Fruit fly (Drosophila melanogaster): ENCODE measurements around the gene Grx5.

Gene Grx5

DNA sequence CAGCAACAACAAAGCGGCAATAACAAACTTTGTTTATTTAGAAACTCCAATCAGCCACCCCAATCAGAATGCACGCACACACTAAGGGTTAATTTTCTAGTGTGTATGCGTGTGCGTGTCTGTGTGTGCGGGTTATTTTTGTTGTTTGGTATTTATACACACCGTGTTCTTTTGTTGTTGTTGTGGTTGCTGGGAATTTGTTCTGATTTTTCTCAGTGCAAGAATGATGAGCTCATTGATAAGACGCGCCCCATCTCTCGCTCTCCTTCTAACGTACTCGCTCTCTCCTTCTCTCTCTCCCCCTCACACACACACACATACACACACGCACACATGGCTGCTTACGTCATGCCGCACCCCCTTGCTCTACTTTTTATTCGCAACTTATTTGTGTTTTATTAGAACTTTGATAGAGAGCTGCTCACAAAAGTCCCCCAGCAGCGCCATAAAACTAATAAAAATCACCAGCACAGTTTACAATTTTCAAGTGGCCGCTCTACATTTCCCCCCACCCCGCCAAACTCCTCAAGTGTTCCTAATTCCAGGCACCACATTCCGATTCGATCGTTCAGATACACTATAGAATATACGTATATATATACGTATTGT lies 1.8 kb upstream of the Grx5 start:
- TF ChIP-seq CG34367 (tag; optimal IDR thresholded peaks at IDR 0.05), result peak; percentile 4
- TF ChIP-seq CG14655 (GFP tag; optimal IDR thresholded peaks at IDR 0.05), result no peak
- TF ChIP-seq CG13204 (GFP tag; optimal IDR thresholded peaks at IDR 0.05), result no peak
- no peak for TF ChIP-seq gl (tag; optimal IDR thresholded peaks at IDR 0.05)
- 0 out of 2 replicates have a peak, but pooled peaks have one; percentile 15 for TF ChIP-seq rn (GFP tag; IDR thresholded peaks at IDR 0.05)
- peak; percentile 6 for TF ChIP-seq CG17806 (tag; optimal IDR thresholded peaks at IDR 0.05)
- TF ChIP-seq CG12605 (GFP tag; IDR thresholded peaks at IDR 0.05), result peak; percentile 64
- TF ChIP-seq fd96Ca (GFP tag; IDR thresholded peaks at IDR 0.05), result peak; percentile 68; the same call in 1 of the 3 replicates
- TF ChIP-seq CG32121 (GFP tag; IDR thresholded peaks at IDR 0.05), result peak; percentile 57
- peak; percentile 48 for TF ChIP-seq CG8301 (tag; optimal IDR thresholded peaks at IDR 0.05)
- no peak for TF ChIP-seq EcR (GFP tag; optimal IDR thresholded peaks at IDR 0.05)
- TF ChIP-seq CG8159 (tag; optimal IDR thresholded peaks at IDR 0.05), result peak; percentile 27
- TF ChIP-seq CG4496 (GFP tag; IDR thresholded peaks at IDR 0.05), result peak; percentile 81
- TF ChIP-seq Ets98B (GFP tag; IDR thresholded peaks at IDR 0.05), result peak; percentile 20; the same call in 1 of the 2 replicates

DNA sequence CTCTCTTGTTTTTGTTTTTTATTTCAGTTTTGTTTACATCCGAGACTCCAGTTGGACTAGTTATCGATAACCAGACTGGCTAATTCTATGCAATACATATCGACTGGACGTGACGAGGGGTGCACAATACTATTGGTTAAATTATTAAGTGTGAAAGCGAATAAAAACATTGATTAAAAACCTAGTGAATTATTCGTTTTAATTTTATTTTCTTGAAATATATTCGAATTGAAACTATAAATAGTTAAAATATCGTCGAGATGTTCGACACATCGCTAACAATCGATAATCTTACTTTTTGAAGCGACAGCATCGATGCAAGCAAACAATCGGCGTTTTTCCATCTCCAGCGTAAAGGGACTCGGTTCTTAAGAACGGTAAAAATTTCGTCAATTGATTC lies 1.0 kb upstream of the Grx5 start, which contains the start of the genes CG32590 and Flo2:
Gene CG32590 (minus strand): TSS at position 60 of the 400 bp plus-strand sequence.
Gene Flo2 (plus strand): TSS at position 330 of the 400 bp plus-strand sequence.
- TF ChIP-seq CG12605 (GFP tag; IDR thresholded peaks at IDR 0.05) (peak; percentile 36), CG9948 (tag; optimal IDR thresholded peaks at IDR 0.05) (peak; percentile 38), CG17806 (tag; optimal IDR thresholded peaks at IDR 0.05) (peak; percentile 46), CG32121 (GFP tag; IDR thresholded peaks at IDR 0.05) (peak; percentile 81), CG14655 (GFP tag; optimal IDR thresholded peaks at IDR 0.05) (no peak), CG10348 (GFP tag; IDR thresholded peaks at IDR 0.05) (no peak), Pif1B (GFP tag; optimal IDR thresholded peaks at IDR 0.05) (no peak), Snoo (tag; optimal IDR thresholded peaks at IDR 0.05) (peak; percentile 10), Pif1A (GFP tag; optimal IDR thresholded peaks at IDR 0.05) (peak; percentile 51), CG8159 (tag; optimal IDR thresholded peaks at IDR 0.05) (peak; percentile 33), gl (tag; optimal IDR thresholded peaks at IDR 0.05) (no peak), Ets98B (GFP tag; IDR thresholded peaks at IDR 0.05) (peak; percentile 77), CG34367 (tag; optimal IDR thresholded peaks at IDR 0.05) (peak; percentile 50), CG13204 (GFP tag; optimal IDR thresholded peaks at IDR 0.05) (no peak), D1 (tag; optimal IDR thresholded peaks at IDR 0.05) (no peak), rn (GFP tag; IDR thresholded peaks at IDR 0.05) (0 out of 2 replicates have a peak, but pooled peaks have one; percentile 20), CG15710 (tag; optimal IDR thresholded peaks at IDR 0.05) (peak; percentile 60), fd96Ca (GFP tag; IDR thresholded peaks at IDR 0.05) (peak; percentile 72; the same call in 2 of the 3 replicates), CG4496 (GFP tag; IDR thresholded peaks at IDR 0.05) (peak; percentile 80), EcR (GFP tag; optimal IDR thresholded peaks at IDR 0.05) (no peak), CG8301 (tag; optimal IDR thresholded peaks at IDR 0.05) (peak; percentile 16)

DNA sequence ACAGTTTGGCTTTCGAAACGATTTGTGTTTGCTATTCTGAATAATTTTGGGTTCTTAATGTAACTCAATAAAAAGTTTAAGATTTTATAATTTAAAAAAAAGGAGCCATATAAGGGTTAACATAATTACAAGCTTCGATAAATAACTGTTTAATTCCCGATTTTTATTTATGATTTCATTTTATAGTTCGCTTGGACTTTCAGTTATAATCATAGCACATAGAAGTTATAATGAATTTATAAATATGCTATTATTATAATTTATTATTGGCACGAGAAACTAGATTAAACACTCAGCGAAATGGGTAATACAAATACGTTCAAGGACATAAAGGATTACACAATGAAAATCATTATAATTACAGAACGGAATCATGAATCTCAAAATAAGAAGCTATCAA lies 1.6 kb downstream of the Grx5 start, which contains the start of gene CG14410:
Gene CG14410 (plus strand): TSS at position 301 of the 400 bp plus-strand sequence.
- TF ChIP-seq CG15710 (tag; optimal IDR thresholded peaks at IDR 0.05) (no peak), CG9948 (tag; optimal IDR thresholded peaks at IDR 0.05) (no peak), CG8301 (tag; optimal IDR thresholded peaks at IDR 0.05) (no peak), Pif1B (GFP tag; optimal IDR thresholded peaks at IDR 0.05) (no peak), CG10348 (GFP tag; IDR thresholded peaks at IDR 0.05) (no peak), CG12605 (GFP tag; IDR thresholded peaks at IDR 0.05) (no peak), Ets98B (GFP tag; IDR thresholded peaks at IDR 0.05) (no peak), CG13204 (GFP tag; optimal IDR thresholded peaks at IDR 0.05) (no peak), CG32121 (GFP tag; IDR thresholded peaks at IDR 0.05) (no peak), rn (GFP tag; IDR thresholded peaks at IDR 0.05) (no peak), Pif1A (GFP tag; optimal IDR thresholded peaks at IDR 0.05) (no peak), CG17806 (tag; optimal IDR thresholded peaks at IDR 0.05) (no peak), CG4496 (GFP tag; IDR thresholded peaks at IDR 0.05) (no peak), gl (tag; optimal IDR thresholded peaks at IDR 0.05) (no peak), CG14655 (GFP tag; optimal IDR thresholded peaks at IDR 0.05) (no peak), CG8159 (tag; optimal IDR thresholded peaks at IDR 0.05) (no peak), EcR (GFP tag; optimal IDR thresholded peaks at IDR 0.05) (no peak), Snoo (tag; optimal IDR thresholded peaks at IDR 0.05) (no peak), fd96Ca (GFP tag; IDR thresholded peaks at IDR 0.05) (no peak), D1 (tag; optimal IDR thresholded peaks at IDR 0.05) (no peak)

DNA sequence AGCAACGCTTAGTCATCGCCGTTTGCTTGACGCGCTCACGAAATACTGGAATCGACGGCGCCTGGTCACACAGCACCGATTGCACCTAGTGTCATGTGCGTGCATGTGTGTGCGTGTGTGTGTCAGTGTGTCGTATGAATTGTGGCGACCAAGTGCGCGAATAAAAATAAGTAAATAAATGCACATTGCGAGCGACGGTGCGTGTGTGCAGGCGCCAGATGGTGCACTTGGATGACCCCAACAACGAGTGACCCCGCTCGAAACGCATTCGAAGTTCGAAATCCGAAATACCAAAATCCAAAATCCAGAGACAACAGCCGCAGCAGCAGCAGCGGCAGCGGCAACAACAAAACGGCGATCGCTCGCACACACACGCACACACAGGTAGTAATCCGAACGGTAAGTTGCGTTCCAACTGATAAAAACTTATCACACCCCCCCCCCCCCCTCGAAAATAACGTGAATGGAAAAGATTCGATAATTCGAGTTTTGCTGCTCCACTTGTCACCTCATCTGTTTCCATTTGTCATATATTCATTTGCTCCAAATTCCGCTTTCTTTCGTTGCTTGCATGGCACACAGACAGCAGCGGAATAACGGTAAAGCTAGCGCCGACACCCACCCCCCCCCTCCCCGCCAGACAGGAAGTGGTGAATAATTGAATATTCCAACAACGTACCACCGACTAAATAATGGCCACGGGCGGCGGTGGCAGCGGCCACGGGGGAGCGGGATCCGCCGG lies 5.3 kb downstream of the Grx5 start, which contains the start of gene CG14411:
Gene CG14411 (plus strand): TSS at position 86 of the 742 bp plus-strand sequence.
- peak; percentile 61 for TF ChIP-seq CG13204 (GFP tag; optimal IDR thresholded peaks at IDR 0.05)
- no peak for TF ChIP-seq Ets98B (GFP tag; IDR thresholded peaks at IDR 0.05)
- TF ChIP-seq EcR (GFP tag; optimal IDR thresholded peaks at IDR 0.05), result peak; percentile 28

DNA sequence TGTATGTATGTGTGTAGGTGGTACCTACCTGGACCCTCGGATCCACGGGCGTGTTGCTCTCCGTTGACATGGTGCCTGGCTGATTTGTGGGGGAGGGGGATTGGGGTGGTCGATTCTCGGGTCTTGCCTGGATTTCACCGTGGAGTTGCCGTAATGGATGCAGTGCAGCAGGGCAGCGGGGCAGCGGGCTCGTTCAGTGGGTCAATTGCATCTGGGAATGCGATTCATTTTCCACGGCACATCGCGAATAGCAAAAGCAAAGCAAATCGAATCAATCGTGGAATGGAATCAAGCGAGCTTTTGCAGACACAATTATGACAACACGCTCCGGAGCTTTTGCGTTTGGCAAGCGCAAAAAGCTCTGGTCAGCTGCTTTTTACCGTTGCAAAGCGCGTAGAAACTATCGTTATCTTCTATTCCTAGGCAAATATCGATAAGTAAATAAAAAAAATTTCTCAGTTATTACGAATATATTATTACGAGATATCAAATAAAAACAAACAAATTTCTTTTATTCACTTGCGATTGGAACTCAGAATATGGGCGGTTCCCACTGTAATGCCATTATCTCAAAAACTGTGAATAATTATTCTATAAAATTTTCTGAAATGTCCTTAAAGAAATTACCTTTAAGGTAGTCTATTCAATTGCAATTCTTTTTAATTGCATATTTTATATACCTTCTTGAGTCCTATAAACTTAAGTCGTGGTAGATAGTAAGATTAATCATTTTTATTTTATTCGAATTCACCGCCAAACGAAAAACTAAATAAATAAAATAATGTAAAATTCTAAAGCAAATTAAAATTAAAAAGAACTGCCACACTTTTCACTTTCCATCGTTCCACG lies 6.1 kb downstream of the Grx5 start, which contains the start of gene CG14408:
Gene CG14408 (minus strand): TSS at position 321 of the 849 bp plus-strand sequence.
- TF ChIP-seq CG8159 (tag; optimal IDR thresholded peaks at IDR 0.05), result no peak
- no peak for TF ChIP-seq CG32121 (GFP tag; IDR thresholded peaks at IDR 0.05)
- TF ChIP-seq CG12605 (GFP tag; IDR thresholded peaks at IDR 0.05), result no peak; the same call in 1 of the 2 replicates
- TF ChIP-seq Pif1B (GFP tag; optimal IDR thresholded peaks at IDR 0.05), result no peak
- TF ChIP-seq CG13204 (GFP tag; optimal IDR thresholded peaks at IDR 0.05), result no peak
- TF ChIP-seq EcR (GFP tag; optimal IDR thresholded peaks at IDR 0.05), result no peak
- no peak for TF ChIP-seq Pif1A (GFP tag; optimal IDR thresholded peaks at IDR 0.05)
- TF ChIP-seq Ets98B (GFP tag; IDR thresholded peaks at IDR 0.05), result no peak
- TF ChIP-seq Snoo (tag; optimal IDR thresholded peaks at IDR 0.05), result no peak
- no peak for TF ChIP-seq CG4496 (GFP tag; IDR thresholded peaks at IDR 0.05)
- TF ChIP-seq fd96Ca (GFP tag; IDR thresholded peaks at IDR 0.05), result no peak
- TF ChIP-seq rn (GFP tag; IDR thresholded peaks at IDR 0.05), result no peak
- no peak for TF ChIP-seq CG14655 (GFP tag; optimal IDR thresholded peaks at IDR 0.05)
- TF ChIP-seq CG34367 (tag; optimal IDR thresholded peaks at IDR 0.05), result no peak
- TF ChIP-seq D1 (tag; optimal IDR thresholded peaks at IDR 0.05), result no peak
- no peak for TF ChIP-seq CG10348 (GFP tag; IDR thresholded peaks at IDR 0.05)
- no peak for TF ChIP-seq CG8301 (tag; optimal IDR thresholded peaks at IDR 0.05)
- no peak for TF ChIP-seq gl (tag; optimal IDR thresholded peaks at IDR 0.05)
